Worm (Caenorhabditis elegans): ENCODE data around the gene R144.3.
"Not testable (repeated sequence)": the region's sequence is repeated elsewhere in the genome, so short reads cannot be mapped to it uniquely, and the experiment has no call there.

R144.3 gene

ce11 chrIII:5061798-5062197 lies 40.0 kb downstream of the R144.3 start, which contains the start of gene C45G9.10:
Gene C45G9.10, minus strand, starts transcription at chrIII:5061898.
- no peak for TF ChIP-seq mml-1 (tag; optimal IDR thresholded peaks at IDR 0.05)

DNA sequence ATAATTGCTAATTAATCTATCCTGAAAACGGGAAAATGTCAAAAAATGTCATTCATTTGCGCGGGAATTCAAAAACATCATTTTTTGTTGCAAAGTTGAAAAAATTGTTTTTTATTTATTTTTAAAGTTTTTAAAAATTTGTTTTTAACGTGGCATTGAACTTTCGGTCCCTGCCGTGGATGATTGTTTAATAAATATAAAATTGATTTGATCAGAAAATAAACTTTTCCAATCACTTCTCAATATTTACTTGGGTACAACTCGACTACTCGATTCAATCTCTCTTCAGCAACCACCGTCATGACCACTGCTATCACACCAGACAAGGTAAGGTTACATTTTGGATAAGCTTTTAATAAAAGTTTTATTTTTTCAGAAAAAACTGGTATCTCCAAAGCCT lies 40.6 kb downstream of the R144.3 start, which contains the start of gene C45G9.4:
C45G9.4 (plus strand) TSS at position 301 of the 400 bp plus-strand sequence.
- not testable (repeated sequence) for TF ChIP-seq ceh-9, nhr-25, ztf-4 (tag; optimal IDR thresholded peaks at IDR 0.05)

DNA sequence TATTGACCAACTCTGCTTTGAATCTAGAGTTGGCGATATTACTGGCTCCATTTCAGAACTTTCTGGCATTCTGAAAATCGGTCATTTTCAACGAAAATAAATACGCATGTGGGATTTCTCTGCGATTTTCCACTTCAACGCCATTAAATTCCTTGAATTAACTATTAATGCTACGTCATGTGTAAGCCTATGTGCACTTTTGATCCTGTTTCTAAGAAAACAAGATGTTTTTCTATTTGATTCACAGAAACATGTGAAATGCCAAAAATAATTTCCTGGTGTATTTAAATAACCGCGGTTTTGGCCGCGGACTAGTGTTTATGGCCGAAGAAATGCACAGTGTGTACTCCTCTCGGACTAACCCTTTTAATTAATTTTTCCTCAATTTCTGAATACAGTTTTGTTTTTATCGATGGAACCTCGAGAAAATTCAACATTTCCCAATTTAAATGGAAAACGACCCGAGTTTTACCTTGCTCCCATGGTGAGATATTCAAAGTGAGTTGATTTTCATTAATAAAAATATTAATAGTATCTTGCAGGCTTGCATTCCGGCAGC lies 47.0 kb downstream of the R144.3 start, which contains the start of the genes C45G9.11 and C45G9.2:
C45G9.11 (minus strand) TSS at position 51 of the 559 bp plus-strand sequence.
C45G9.2 (plus strand) TSS at position 392 of the 559 bp plus-strand sequence.
- TF ChIP-seq nhr-67 (tag; optimal IDR thresholded peaks at IDR 0.05) = no peak
- no peak for TF ChIP-seq egl-5 (tag; optimal IDR thresholded peaks at IDR 0.05)
- TF ChIP-seq nfya-1 (tag; optimal IDR thresholded peaks at IDR 0.05; ENCODE audit: insufficient read depth) = peak; percentile 75
- TF ChIP-seq tbx-2 (tag; optimal IDR thresholded peaks at IDR 0.05) = no peak
- no peak for TF ChIP-seq ceh-16 (tag; optimal IDR thresholded peaks at IDR 0.05)
- TF ChIP-seq snpc-4 (tag; optimal IDR thresholded peaks at IDR 0.05) = peak; percentile 58
- no peak for TF ChIP-seq ZK546.5 (tag; optimal IDR thresholded peaks at IDR 0.05)
- peak; percentile 46 for TF ChIP-seq lsy-12 (tag; optimal IDR thresholded peaks at IDR 0.05)
- TF ChIP-seq elt-2 (tag; optimal IDR thresholded peaks at IDR 0.05) = no peak
- TF ChIP-seq mdl-1 (tag; optimal IDR thresholded peaks at IDR 0.05) = no peak
- no peak for TF ChIP-seq zag-1 (tag; optimal IDR thresholded peaks at IDR 0.05)
- no peak for TF ChIP-seq ceh-82 (tag; optimal IDR thresholded peaks at IDR 0.05)
- TF ChIP-seq nhr-43 (tag; optimal IDR thresholded peaks at IDR 0.05; ENCODE audit: poor library complexity, severe bottlenecking) = peak; percentile 88
- peak; percentile 51 for TF ChIP-seq skn-1 (tag; optimal IDR thresholded peaks at IDR 0.05)
- TF ChIP-seq ceh-28 (tag; optimal IDR thresholded peaks at IDR 0.05) = no peak
- TF ChIP-seq lin-15B (tag; optimal IDR thresholded peaks at IDR 0.05) = peak; percentile 63
- TF ChIP-seq pha-4 (tag; optimal IDR thresholded peaks at IDR 0.05) = no peak
- TF ChIP-seq fkh-10 (GFP tag; optimal IDR thresholded peaks at IDR 0.05) = no peak
- TF ChIP-seq lin-39 (tag; optimal IDR thresholded peaks at IDR 0.05) = peak; percentile 23
- TF ChIP-seq pqm-1 (tag; optimal IDR thresholded peaks at IDR 0.05) = peak; percentile 24
- TF ChIP-seq ama-1 (optimal IDR thresholded peaks at IDR 0.05) = no peak
- no peak for TF ChIP-seq mml-1 (tag; optimal IDR thresholded peaks at IDR 0.05)
- no peak for TF ChIP-seq sea-2 (GFP tag; optimal IDR thresholded peaks at IDR 0.05)
- no peak for TF ChIP-seq nhr-12 (tag; optimal IDR thresholded peaks at IDR 0.05)
- TF ChIP-seq nhr-25 (tag; optimal IDR thresholded peaks at IDR 0.05) = peak; percentile 47
- TF ChIP-seq elt-3 (tag; optimal IDR thresholded peaks at IDR 0.05) = no peak
- no peak for TF ChIP-seq unc-39 (tag; optimal IDR thresholded peaks at IDR 0.05)
- no peak for TF ChIP-seq ceh-9 (tag; optimal IDR thresholded peaks at IDR 0.05)
- TF ChIP-seq egl-27 (tag; optimal IDR thresholded peaks at IDR 0.05) = no peak
- TF ChIP-seq nhr-23 (tag; optimal IDR thresholded peaks at IDR 0.05) = peak; percentile 61
- no peak for TF ChIP-seq ztf-11 (tag; optimal IDR thresholded peaks at IDR 0.05)
- TF ChIP-seq nhr-28 (tag; optimal IDR thresholded peaks at IDR 0.05) = no peak
- TF ChIP-seq unc-62 (GFP tag; optimal IDR thresholded peaks at IDR 0.05) = no peak
- TF ChIP-seq hmg-11 (tag; optimal IDR thresholded peaks at IDR 0.05) = no peak
- TF ChIP-seq nhr-76 (tag; optimal IDR thresholded peaks at IDR 0.05) = peak; percentile 12
- TF ChIP-seq fkh-2 (tag; optimal IDR thresholded peaks at IDR 0.05) = no peak
- no peak for TF ChIP-seq eor-1 (tag; optimal IDR thresholded peaks at IDR 0.05)

DNA sequence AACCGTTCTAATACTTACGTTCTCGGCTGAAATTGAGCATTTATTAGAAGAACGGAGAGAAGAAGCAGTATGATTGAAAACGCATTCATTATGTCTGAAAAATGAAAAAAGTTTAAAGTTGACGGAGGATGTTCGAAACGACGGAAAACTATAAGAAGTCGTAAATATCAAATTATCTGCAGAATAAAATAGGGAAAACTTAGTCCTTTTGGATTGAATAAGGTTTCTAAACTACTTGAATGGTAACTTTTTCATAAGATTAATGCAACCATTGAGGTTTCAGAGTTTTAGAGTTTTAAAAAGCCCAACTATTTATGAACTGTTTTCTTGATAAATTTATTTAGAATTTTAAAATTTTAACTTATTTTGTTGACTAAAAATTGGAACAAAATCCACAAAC lies 49.7 kb downstream of the R144.3 start, which contains the start of gene C45G9.12:
C45G9.12 (minus strand) TSS at position 101 of the 400 bp plus-strand sequence.
- TF ChIP-seq daf-12 (tag; optimal IDR thresholded peaks at IDR 0.05) (no peak), elt-1 (tag; optimal IDR thresholded peaks at IDR 0.05) (no peak), mdl-1 (tag; optimal IDR thresholded peaks at IDR 0.05) (no peak), lin-15B (tag; optimal IDR thresholded peaks at IDR 0.05) (no peak), unc-62 (GFP tag; optimal IDR thresholded peaks at IDR 0.05) (no peak), sea-2 (GFP tag; optimal IDR thresholded peaks at IDR 0.05) (no peak), nhr-67 (tag; optimal IDR thresholded peaks at IDR 0.05) (no peak), snpc-4 (tag; optimal IDR thresholded peaks at IDR 0.05) (no peak), fkh-2 (tag; optimal IDR thresholded peaks at IDR 0.05) (no peak), tbx-2 (tag; optimal IDR thresholded peaks at IDR 0.05) (no peak), ceh-28 (tag; optimal IDR thresholded peaks at IDR 0.05) (no peak)
